Fruit fly (Drosophila melanogaster) whole organism, embryonic: ENCODE data around the gene CG1304.

Experiments used
- ATbp ChIP-seq: fragments of 200-800 bp; sonication (Bioruptor generic); optimal IDR thresholded peaks from 2 replicates; lab custom pipeline; 2017; ENCODE audit warnings: missing biosample characterization, mild to moderate bottlenecking, missing genetic modification characterization, missing genetic modification reagents
- Awh ChIP-seq: fragments of 200-800 bp; sonication (Bioruptor generic); IDR thresholded peaks from 2 replicates; pipeline ENCODE4, ENCODE4 v1.3.6; 2022; ENCODE audit warnings: missing biosample characterization, missing genetic modification characterization
- CG12659 ChIP-seq: fragments of 200-800 bp; sonication (Bioruptor generic); optimal IDR thresholded peaks from 3 replicates; lab custom pipeline; 2017; ENCODE audit warnings: mild to moderate bottlenecking, missing biosample characterization, missing genetic modification reagents, missing genetic modification characterization
- CG12769 ChIP-seq: fragments of 200-800 bp; sonication (Bioruptor generic); optimal IDR thresholded peaks from 2 replicates; lab custom pipeline; 2019; ENCODE audit warnings: missing biosample characterization, mild to moderate bottlenecking, missing genetic modification characterization, moderate library complexity
- CG1832 ChIP-seq: fragments of 200-800 bp; sonication (Bioruptor generic); optimal IDR thresholded peaks from 2 replicates; lab custom pipeline; 2017; ENCODE audit warnings: missing biosample characterization, mild to moderate bottlenecking, missing genetic modification characterization, inconsistent platforms
- CG2199 ChIP-seq: fragments of 200-800 bp; sonication (Bioruptor generic); IDR thresholded peaks from 3 replicates; pipeline ENCODE4 v1.3.6; 2022; ENCODE audit warnings: missing biosample characterization, missing genetic modification characterization
- CG6765 ChIP-seq: fragments of 200-800 bp; sonication (Bioruptor generic); optimal IDR thresholded peaks from 3 replicates; lab custom pipeline; 2017; ENCODE audit warnings: missing biosample characterization, mild to moderate bottlenecking, missing genetic modification characterization
- CkIIα-i1 ChIP-seq: fragments of 200-800 bp; sonication (Bioruptor generic); IDR thresholded peaks from 2 replicates; pipeline ENCODE4 v1.3.6; 2022; ENCODE audit warnings: missing biosample characterization, missing genetic modification characterization
- CoRest ChIP-seq: fragments of 200-800 bp; sonication (Bioruptor generic); optimal IDR thresholded peaks from 3 replicates; lab custom pipeline; 2018; ENCODE audit warnings: missing biosample characterization, mild to moderate bottlenecking, missing genetic modification characterization, moderate library complexity
- Mes4 ChIP-seq: fragments of 200-800 bp; sonication (Bioruptor generic); optimal IDR thresholded peaks from 2 replicates; lab custom pipeline; 2016; ENCODE audit warnings: missing biosample characterization, missing genetic modification characterization
- Oaz ChIP-seq: fragments of 200-800 bp; sonication (Bioruptor generic); IDR thresholded peaks from 2 replicates; pipeline ENCODE4 v1.3.6; 2022; ENCODE audit warnings: missing biosample characterization, missing genetic modification characterization
- crol ChIP-seq: fragments of 200-800 bp; sonication (Bioruptor generic); IDR thresholded peaks from 2 replicates; pipeline ENCODE4 v1.3.6; 2022; ENCODE audit warnings: missing biosample characterization, missing genetic modification characterization
- kah ChIP-seq: fragments of 200-800 bp; sonication (Bioruptor generic); optimal IDR thresholded peaks from 2 replicates; lab custom pipeline; 2018; ENCODE audit warnings: missing biosample characterization, mild to moderate bottlenecking, missing genetic modification characterization
- sd ChIP-seq: fragments of 200-800 bp; sonication (Bioruptor generic); optimal IDR thresholded peaks from 3 replicates; lab custom pipeline; 2018; ENCODE audit warnings: missing biosample characterization, mild to moderate bottlenecking, missing genetic modification characterization, moderate library complexity

The CG1304 gene

dm6 chrX:20916436-20916835, 48.8 kb downstream of the CG1304 start:
- TF ChIP-seq Awh (no peak), CG6765 (GFP tag; lab: Kevin White, UChicago) (no peak), Oaz (no peak), Mes4 (GFP tag; lab: Kevin White, UChicago) (no peak), CoRest (tag; lab: Kevin White, UChicago) (no peak), CkIIα-i1 (GFP tag; lab: Robert Waterston, UW) (no peak), CG12659 (GFP tag; lab: Kevin White, UChicago) (no peak), ATbp (no peak), CG2199 (GFP tag; lab: Robert Waterston, UW) (0 out of 3 replicates have a peak, but pooled peaks have one; percentile 24), kah (GFP tag; lab: Kevin White, UChicago) (peak; percentile 82), CG12769 (tag; lab: Kevin White, UChicago) (peak; percentile 88), CG1832 (GFP tag; lab: Kevin White, UChicago) (peak; percentile 21), crol (GFP tag; lab: Robert Waterston, UW) (peak; percentile 35), sd (tag; lab: Kevin White, UChicago) (peak; percentile 76)
